Fruit fly (Drosophila melanogaster) whole organism: Measurements from ENCODE around the gene mIF2.

Experiments used
- CG8478 ChIP-seq: fragments of >200 bp; optimal IDR thresholded peaks from 2 replicates; lab custom pipeline; 2018; ENCODE audit warnings: inconsistent platforms
- Dll ChIP-seq: fragments of >200 bp; optimal IDR thresholded peaks from 2 replicates; lab custom pipeline; 2017
- EcR ChIP-seq, 2 experiments: fragments of >200 bp; optimal IDR thresholded peaks; 2 replicates each; lab custom pipeline; 2017; ENCODE audit warnings: missing biosample characterization in 2 of 2, missing genetic modification characterization in 2 of 2, missing genetic modification reagents in 2 of 2
- psq ChIP-seq: fragments of >200 bp; optimal IDR thresholded peaks from 2 replicates; lab custom pipeline; 2017
- usp ChIP-seq: fragments of >200 bp; optimal IDR thresholded peaks from 2 replicates; lab custom pipeline; 2017; ENCODE audit warnings: missing biosample characterization, missing genetic modification characterization, mixed read lengths

- TF ChIP-seq psq (no peak), EcR (GFP tag; optimal IDR thresholded peaks at IDR 0.05; lab: Kevin White, UChicago) (no peak), usp (GFP tag; lab: Kevin White, UChicago) (no peak), Dll (lab: Kevin White, UChicago) (no peak), CG8478 (lab: Kevin White, UChicago) (no peak)
These were observed 8.4 kb upstream of the mIF2 start for dm6 chr3R:28553023-28553422.
